Fruit fly (Drosophila melanogaster): ENCODE data around the gene Hsc70-1.

Hsc70-1 gene

dm6 chr3L:13956667-13957066, 17.2 kb upstream of the Hsc70-1 start:
- TF ChIP-seq ERR (GFP tag; optimal IDR thresholded peaks at IDR 0.05), result no peak
- TF ChIP-seq Hmx (GFP tag; optimal IDR thresholded peaks at IDR 0.05), result no peak
- TF ChIP-seq sima (GFP tag; optimal IDR thresholded peaks at IDR 0.05), result no peak
- no peak for TF ChIP-seq CG10267 (tag; optimal IDR thresholded peaks at IDR 0.05)
- TF ChIP-seq CG11504 (tag; optimal IDR thresholded peaks at IDR 0.05), result peak; percentile 90

- peak; percentile 66 for TF ChIP-seq CG13775 (GFP tag; optimal IDR thresholded peaks at IDR 0.05)
- peak; percentile 67 for TF ChIP-seq CG18599 (GFP tag; optimal IDR thresholded peaks at IDR 0.05)
- TF ChIP-seq Hr78 (GFP tag; optimal IDR thresholded peaks at IDR 0.05), result peak in 1 of 2 experiments; percentile 42
- TF ChIP-seq Neu2 (GFP tag; optimal IDR thresholded peaks at IDR 0.05; ENCODE audit: borderline replicate concordance), result no peak
- peak; percentile 87 for TF ChIP-seq CG10979 (tag; optimal IDR thresholded peaks at IDR 0.05)
- peak; percentile 40; the same call in 1 of the 2 replicates for TF ChIP-seq Drgx (GFP tag; IDR thresholded peaks at IDR 0.05)
- TF ChIP-seq CG12769 (tag; optimal IDR thresholded peaks at IDR 0.05), result no peak
- no peak for TF ChIP-seq hbn (GFP tag; IDR thresholded peaks at IDR 0.05; ENCODE audit: partially characterized antibody)
- no peak for TF ChIP-seq Lim3 (GFP tag; IDR thresholded peaks at IDR 0.05)
- peak; percentile 60 for TF ChIP-seq CG10462 (GFP tag; optimal IDR thresholded peaks at IDR 0.05)
- TF ChIP-seq eve (GFP tag; optimal IDR thresholded peaks at IDR 0.05), result peak in 1 of 2 experiments; percentile 74
- TF ChIP-seq prd (optimal IDR thresholded peaks at IDR 0.05), result no peak
- TF ChIP-seq prd (GFP tag; IDR thresholded peaks at IDR 0.05), result peak; percentile 51; the same call in 1 of the 3 replicates
- TF ChIP-seq sim (GFP tag; IDR thresholded peaks at IDR 0.05), result no peak
- TF ChIP-seq bab2 (GFP tag; optimal IDR thresholded peaks at IDR 0.05), result peak; percentile 46
- no peak for TF ChIP-seq pan (optimal IDR thresholded peaks at IDR 0.05)
- TF ChIP-seq pan (GFP tag; optimal IDR thresholded peaks at IDR 0.05 in 1 of 2, IDR thresholded peaks at IDR 0.05 in 1 of 2), result peak in 1 of 2 experiments; percentile 47
- TF ChIP-seq stwl (tag; optimal IDR thresholded peaks at IDR 0.05), result no peak
- no peak for TF ChIP-seq CG14965 (GFP tag; optimal IDR thresholded peaks at IDR 0.05; ENCODE audit: borderline replicate concordance)
- peak; percentile 46 for TF ChIP-seq Fer1 (GFP tag; optimal IDR thresholded peaks at IDR 0.05)
- TF ChIP-seq odd (GFP tag; optimal IDR thresholded peaks at IDR 0.05), result peak; percentile 64
- TF ChIP-seq CG1529 (GFP tag; optimal IDR thresholded peaks at IDR 0.05), result peak; percentile 40
- no peak for TF ChIP-seq gcm2 (GFP tag; optimal IDR thresholded peaks at IDR 0.05)
- no peak for TF ChIP-seq B-H1 (GFP tag; IDR thresholded peaks at IDR 0.05)
- TF ChIP-seq Poxn (GFP tag; IDR thresholded peaks at IDR 0.05), result no peak
- peak; percentile 45 for TF ChIP-seq TFAM (GFP tag; optimal IDR thresholded peaks at IDR 0.05)
- TF ChIP-seq CG18476 (GFP tag; optimal IDR thresholded peaks at IDR 0.05), result peak; percentile 41
- TF ChIP-seq Antp (GFP tag; optimal IDR thresholded peaks at IDR 0.05), result peak; percentile 21
- TF ChIP-seq emc (GFP tag; optimal IDR thresholded peaks at IDR 0.05), result no peak
- no peak for TF ChIP-seq CG3163 (GFP tag; optimal IDR thresholded peaks at IDR 0.05)
- TF ChIP-seq jing (GFP tag; optimal IDR thresholded peaks at IDR 0.05), result peak; percentile 30
- TF ChIP-seq Ptx1 (GFP tag; IDR thresholded peaks at IDR 0.05), result peak; percentile 46
- peak; percentile 51 for TF ChIP-seq CG10366 (GFP tag; IDR thresholded peaks at IDR 0.05)
- TF ChIP-seq lilli (GFP tag; optimal IDR thresholded peaks at IDR 0.05), result peak; percentile 4
- peak; percentile 89 for TF ChIP-seq CG7556 (GFP tag; optimal IDR thresholded peaks at IDR 0.05)
- TF ChIP-seq MESR4 (GFP tag; optimal IDR thresholded peaks at IDR 0.05), result no peak
- no peak for TF ChIP-seq corto (GFP tag; optimal IDR thresholded peaks at IDR 0.05)
- TF ChIP-seq CG30431 (GFP tag; optimal IDR thresholded peaks at IDR 0.05), result peak; percentile 56
- TF ChIP-seq pho (GFP tag; optimal IDR thresholded peaks at IDR 0.05), result peak; percentile 27
- peak; percentile 1 for TF ChIP-seq CG10274 (GFP tag; optimal IDR thresholded peaks at IDR 0.05)
- TF ChIP-seq CG6272 (GFP tag; IDR thresholded peaks at IDR 0.05), result no peak
- peak; percentile 64 for TF ChIP-seq CG8388 (GFP tag; optimal IDR thresholded peaks at IDR 0.05)
- no peak for TF ChIP-seq CG33213 (GFP tag; optimal IDR thresholded peaks at IDR 0.05)
- peak; percentile 85 for TF ChIP-seq CG31441 (GFP tag; IDR thresholded peaks at IDR 0.05)
- peak; percentile 55 for TF ChIP-seq tgo (GFP tag; IDR thresholded peaks at IDR 0.05)
These were observed 16.6 kb upstream of the Hsc70-1 start for dm6 chr3L:13957212-13957668.

Measured in whole organism, embryonic.